Fruit fly (Drosophila melanogaster): ENCODE results near the gene PolD1.

The PolD1 gene

DNA sequence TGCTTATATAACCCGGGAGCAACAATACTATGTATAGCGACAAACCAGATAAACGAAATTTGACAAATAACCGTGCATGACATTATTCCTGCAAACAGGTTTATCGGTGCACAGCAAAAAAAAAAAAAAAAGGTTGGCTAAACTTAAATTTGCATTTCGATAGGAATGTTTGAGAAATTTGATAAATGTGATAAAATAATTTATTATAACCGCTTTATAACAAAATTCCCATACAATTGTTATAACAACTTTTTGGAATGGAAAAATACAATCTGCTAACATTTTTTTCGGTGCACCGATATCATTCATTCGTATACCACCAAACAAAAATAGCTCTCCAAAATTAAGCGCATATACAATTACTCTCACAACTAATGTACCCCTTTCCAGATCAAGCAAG, 10.1 kb downstream of the PolD1 start (continued):
- TF ChIP-seq CG17328 (GFP tag; IDR thresholded peaks at IDR 0.05) = peak; percentile 46; the same call in 1 of the 2 replicates
- no peak for TF ChIP-seq kah (GFP tag; optimal IDR thresholded peaks at IDR 0.05)
- peak; percentile 30 for TF ChIP-seq tin (GFP tag; optimal IDR thresholded peaks at IDR 0.05)
- TF ChIP-seq cad (GFP tag; optimal IDR thresholded peaks at IDR 0.05) = no peak
- no peak for TF ChIP-seq Bgb (GFP tag; IDR thresholded peaks at IDR 0.05; ENCODE audit: partially characterized antibody)
- no peak for TF ChIP-seq CG3847 (GFP tag; IDR thresholded peaks at IDR 0.05)
- TF ChIP-seq CG14667 (GFP tag; IDR thresholded peaks at IDR 0.05) = peak; percentile 58
- peak; percentile 31 for TF ChIP-seq BtbVII (GFP tag; optimal IDR thresholded peaks at IDR 0.05)
- TF ChIP-seq B-H1 (GFP tag; IDR thresholded peaks at IDR 0.05) = peak; percentile 40; the same call in 1 of the 3 replicates
- TF ChIP-seq CG5180 (GFP tag; optimal IDR thresholded peaks at IDR 0.05) = no peak
- TF ChIP-seq btn (GFP tag; optimal IDR thresholded peaks at IDR 0.05) = no peak
- TF ChIP-seq CG6765 (GFP tag; optimal IDR thresholded peaks at IDR 0.05) = no peak
- peak; percentile 56 for TF ChIP-seq Asciz (GFP tag; optimal IDR thresholded peaks at IDR 0.05)
- TF ChIP-seq H15 (GFP tag; IDR thresholded peaks at IDR 0.05) = peak; percentile 37; the same call in 2 of the 3 replicates
- TF ChIP-seq oc (tag; optimal IDR thresholded peaks at IDR 0.05) = no peak
- TF ChIP-seq klu (GFP tag; IDR thresholded peaks at IDR 0.05) = peak; percentile 52; the same call in 1 of the 2 replicates
- peak; percentile 39 for TF ChIP-seq Max (GFP tag; optimal IDR thresholded peaks at IDR 0.05)
- no peak for TF ChIP-seq CG1792 (GFP tag; optimal IDR thresholded peaks at IDR 0.05)
- peak; percentile 69 for TF ChIP-seq Med (GFP tag)
- TF ChIP-seq CG11723 (GFP tag; optimal IDR thresholded peaks at IDR 0.05) = no peak
- TF ChIP-seq CTCF (GFP tag; optimal IDR thresholded peaks at IDR 0.05) = no peak
- TF ChIP-seq grau (tag; optimal IDR thresholded peaks at IDR 0.05) = peak; percentile 44
- no peak for TF ChIP-seq Dip3 (GFP tag; optimal IDR thresholded peaks at IDR 0.05)
- no peak for TF ChIP-seq tll (GFP tag; optimal IDR thresholded peaks at IDR 0.05)
- peak; percentile 44 for TF ChIP-seq CG10979 (tag; optimal IDR thresholded peaks at IDR 0.05)
- TF ChIP-seq CG9215 (GFP tag; IDR thresholded peaks at IDR 0.05) = peak; percentile 49; the same call in 1 of the 2 replicates
- TF ChIP-seq Xbp1 (GFP tag; optimal IDR thresholded peaks at IDR 0.05) = no peak
- no peak for TF ChIP-seq mld (GFP tag; IDR thresholded peaks at IDR 0.05; ENCODE audit: partially characterized antibody)
- TF ChIP-seq Pdp1 (GFP tag; optimal IDR thresholded peaks at IDR 0.05) = peak; percentile 10 to 86
- no peak for TF ChIP-seq gt (GFP tag; IDR thresholded peaks at IDR 0.05)
- TF ChIP-seq Dp (GFP tag; optimal IDR thresholded peaks at IDR 0.05) = no peak
- TF ChIP-seq HLH3B (GFP tag; IDR thresholded peaks at IDR 0.05) = peak; percentile 52; the same call in 1 of the 2 replicates
- peak; percentile 71 for TF ChIP-seq gsb (GFP tag; IDR thresholded peaks at IDR 0.05)
- peak; percentile 87 for TF ChIP-seq sens (GFP tag)
- peak; percentile 36; the same call in 1 of the 2 replicates for TF ChIP-seq sob (GFP tag; IDR thresholded peaks at IDR 0.05)
- no peak for TF ChIP-seq br (optimal IDR thresholded peaks at IDR 0.05)
- TF ChIP-seq bcd (GFP tag; optimal IDR thresholded peaks at IDR 0.05) = peak; percentile 39
- TF ChIP-seq corto (GFP tag; optimal IDR thresholded peaks at IDR 0.05) = no peak
- peak; percentile 18; the same call in 1 of the 2 replicates for TF ChIP-seq CG32767 (GFP tag; IDR thresholded peaks at IDR 0.05)
- TF ChIP-seq dpn (GFP tag; optimal IDR thresholded peaks at IDR 0.05) = peak in 1 of 2 experiments; percentile 44
- no peak for TF ChIP-seq CG10959 (GFP tag; IDR thresholded peaks at IDR 0.05)
- no peak for TF ChIP-seq CG31365 (tag; optimal IDR thresholded peaks at IDR 0.05)
- no peak for TF ChIP-seq cg (GFP tag; optimal IDR thresholded peaks at IDR 0.05)
- no peak for TF ChIP-seq CG43689 (GFP tag; IDR thresholded peaks at IDR 0.05)
- peak; percentile 84 for TF ChIP-seq Ptx1 (GFP tag; IDR thresholded peaks at IDR 0.05)
- TF ChIP-seq CG6175 (GFP tag; IDR thresholded peaks at IDR 0.05) = no peak
- TF ChIP-seq Dek (tag; optimal IDR thresholded peaks at IDR 0.05) = no peak
- no peak for TF ChIP-seq zen2 (GFP tag; IDR thresholded peaks at IDR 0.05; ENCODE audit: partially characterized antibody)
- TF ChIP-seq CG14014 (GFP tag; IDR thresholded peaks at IDR 0.05) = no peak
- no peak for TF ChIP-seq H2.0 (GFP tag; IDR thresholded peaks at IDR 0.05)
- peak; percentile 67; the same call in 2 of the 3 replicates for TF ChIP-seq CG34422 (GFP tag; IDR thresholded peaks at IDR 0.05)
- TF ChIP-seq ranshi (GFP tag; IDR thresholded peaks at IDR 0.05) = peak; percentile 45; the same call in 1 of the 2 replicates
